Fruit fly (Drosophila melanogaster) whole organism, embryonic: ENCODE data around the gene CG11068.
A peak's percentile ranks its signal among the peaks of the same experiment; 100 is the strongest.

Experiments
- Antp ChIP-seq: fragments of 200-800 bp; sonication (Bioruptor generic); optimal IDR thresholded peaks from 3 replicates; lab custom pipeline; 2016; ENCODE audit warnings: missing biosample characterization, missing genetic modification characterization
- BEAF-32 ChIP-seq: fragments of 200-800 bp; sonication (Bioruptor generic); optimal IDR thresholded peaks from 3 replicates; lab custom pipeline; 2017; ENCODE audit warnings: missing biosample characterization, missing genetic modification characterization, mild to moderate bottlenecking, moderate library complexity, missing genetic modification reagents
- CG10147 ChIP-seq: fragments of 200-800 bp; sonication (Bioruptor generic); optimal IDR thresholded peaks from 2 replicates; lab custom pipeline; 2019; ENCODE audit warnings: missing biosample characterization, mild to moderate bottlenecking, missing genetic modification characterization, moderate library complexity
- CG11398 ChIP-seq: fragments of 200-800 bp; sonication (Bioruptor generic); optimal IDR thresholded peaks from 2 replicates; lab custom pipeline; 2016; ENCODE audit warnings: missing biosample characterization, missing genetic modification characterization
- CG11695 ChIP-seq: fragments of 200-800 bp; sonication (Bioruptor generic); IDR thresholded peaks from 3 replicates; pipeline ENCODE4 v1.3.6; 2022; ENCODE audit warnings: missing biosample characterization, missing genetic modification characterization
- CG12219 ChIP-seq: fragments of 200-800 bp; sonication (Bioruptor generic); optimal IDR thresholded peaks from 3 replicates; lab custom pipeline; 2018; ENCODE audit warnings: missing biosample characterization, mild to moderate bottlenecking, missing genetic modification characterization
- CG17186 ChIP-seq: fragments of 200-800 bp; sonication (Bioruptor generic); optimal IDR thresholded peaks from 3 replicates; lab custom pipeline; 2017; ENCODE audit warnings: missing biosample characterization, missing genetic modification reagents, missing genetic modification characterization
- CG17359 ChIP-seq: fragments of 200-800 bp; sonication (Bioruptor generic); optimal IDR thresholded peaks from 3 replicates; lab custom pipeline; 2018; ENCODE audit warnings: missing biosample characterization, mild to moderate bottlenecking, missing genetic modification characterization, moderate library complexity
- CG1792 ChIP-seq: fragments of 200-800 bp; sonication (Bioruptor generic); optimal IDR thresholded peaks from 2 replicates; lab custom pipeline; 2016; ENCODE audit warnings: missing biosample characterization, missing genetic modification characterization
- CG3726 ChIP-seq: fragments of 200-800 bp; sonication (Bioruptor generic); IDR thresholded peaks from 3 replicates; pipeline ENCODE4, ENCODE4 v1.3.6; 2022; ENCODE audit warnings: missing biosample characterization, missing genetic modification characterization
- CG6175 ChIP-seq: fragments of 200-800 bp; sonication (Bioruptor generic); IDR thresholded peaks from 3 replicates; pipeline ENCODE4 v1.3.6; 2022; ENCODE audit warnings: missing biosample characterization, missing genetic modification characterization
- CG7271 ChIP-seq: fragments of 200-800 bp; sonication (Bioruptor generic); optimal IDR thresholded peaks from 2 replicates; lab custom pipeline; 2018; ENCODE audit warnings: missing biosample characterization, mild to moderate bottlenecking, missing genetic modification characterization, moderate library complexity
- CG7357 ChIP-seq: fragments of 200-800 bp; sonication (Bioruptor generic); IDR thresholded peaks from 3 replicates; pipeline ENCODE4 v1.3.6; 2022; ENCODE audit warnings: missing biosample characterization, missing genetic modification characterization
- Chrac-16 ChIP-seq: fragments of 200-800 bp; sonication (Bioruptor generic); optimal IDR thresholded peaks from 3 replicates; lab custom pipeline; 2016; ENCODE audit warnings: missing biosample characterization, missing genetic modification characterization
- Dfd ChIP-seq, 2 experiments: fragments of >200 bp; optimal IDR thresholded peaks; 2 replicates each; lab custom pipeline; 2017; ENCODE audit warnings: missing biosample characterization in 2 of 2, missing genetic modification characterization in 2 of 2
- Dip2 ChIP-seq: fragments of 200-800 bp; sonication (Bioruptor generic); IDR thresholded peaks from 2 replicates; pipeline ENCODE4 v1.3.6; 2022; ENCODE audit warnings: missing biosample characterization, missing genetic modification characterization
- Dip3 ChIP-seq: fragments of 200-800 bp; sonication (Bioruptor generic); optimal IDR thresholded peaks from 3 replicates; lab custom pipeline; 2016; ENCODE audit warnings: missing biosample characterization, missing genetic modification characterization
- Doc3 ChIP-seq: fragments of 200-800 bp; sonication (Bioruptor generic); IDR thresholded peaks from 3 replicates; pipeline ENCODE4 v1.3.6; 2022; ENCODE audit warnings: missing biosample characterization, missing genetic modification characterization; ENCODE audit not compliant: partially characterized antibody
- Dref ChIP-seq: fragments of 200-800 bp; sonication (Bioruptor generic); IDR thresholded peaks from 2 replicates; pipeline ENCODE4 v1.3.6; 2022; ENCODE audit warnings: missing biosample characterization, missing genetic modification characterization
- Ets97D ChIP-seq: fragments of 200-800 bp; sonication (Bioruptor generic); optimal IDR thresholded peaks from 3 replicates; lab custom pipeline; 2016; ENCODE audit warnings: missing biosample characterization, missing genetic modification characterization
- H2.0 ChIP-seq: fragments of 200-800 bp; sonication (Bioruptor generic); IDR thresholded peaks from 2 replicates; pipeline ENCODE4 v1.3.6; 2022; ENCODE audit warnings: missing biosample characterization, missing genetic modification characterization
- Hr51 ChIP-seq, 2 experiments: fragments of 200-800 bp; sonication (Bioruptor generic); optimal IDR thresholded peaks; 2 replicates in 1 of 2; 3 replicates in 1 of 2; lab custom pipeline; 2016 to 2018; ENCODE audit warnings: missing biosample characterization in 2 of 2, missing genetic modification characterization in 2 of 2, mild to moderate bottlenecking in 1 of 2, moderate library complexity in 1 of 2
- Mes4 ChIP-seq: fragments of 200-800 bp; sonication (Bioruptor generic); optimal IDR thresholded peaks from 2 replicates; lab custom pipeline; 2016; ENCODE audit warnings: missing biosample characterization, missing genetic modification characterization
- Neu2 ChIP-seq: fragments of 200-800 bp; sonication (Bioruptor generic); optimal IDR thresholded peaks from 3 replicates; lab custom pipeline; 2016; ENCODE audit warnings: missing biosample characterization, missing genetic modification characterization, borderline replicate concordance
- Nf-YB ChIP-seq: fragments of 200-800 bp; sonication (Bioruptor generic); optimal IDR thresholded peaks from 3 replicates; lab custom pipeline; 2019; ENCODE audit warnings: missing biosample characterization, mild to moderate bottlenecking, missing genetic modification characterization, moderate library complexity
- NfI ChIP-seq: fragments of 200-800 bp; sonication (Bioruptor generic); optimal IDR thresholded peaks from 3 replicates; lab custom pipeline; 2018; ENCODE audit warnings: missing biosample characterization, mild to moderate bottlenecking, missing genetic modification characterization, moderate library complexity
- Ptx1 ChIP-seq: fragments of 200-800 bp; sonication (Bioruptor generic); IDR thresholded peaks from 2 replicates; pipeline ENCODE4 v1.3.6; 2022; ENCODE audit warnings: missing biosample characterization, missing genetic modification characterization
- Scr ChIP-seq: fragments of 200-800 bp; sonication (Bioruptor generic); IDR thresholded peaks from 2 replicates; pipeline ENCODE4 v1.3.6; 2022; ENCODE audit warnings: missing biosample characterization, missing genetic modification characterization; ENCODE audit not compliant: partially characterized antibody
- abd-A ChIP-seq: fragments of 200-800 bp; sonication (Bioruptor generic); optimal IDR thresholded peaks from 3 replicates; lab custom pipeline; 2019; ENCODE audit warnings: missing biosample characterization, mild to moderate bottlenecking, missing genetic modification characterization, moderate library complexity
- aop ChIP-seq: fragments of 200-800 bp; sonication (Bioruptor generic); IDR thresholded peaks from 2 replicates; pipeline ENCODE4 v1.3.6; 2022; ENCODE audit warnings: missing biosample characterization, missing genetic modification characterization
- ap ChIP-seq: fragments of 200-800 bp; sonication (Bioruptor generic); IDR thresholded peaks from 2 replicates; pipeline ENCODE4 v1.3.6; 2022; ENCODE audit warnings: missing biosample characterization, missing genetic modification characterization
- caup ChIP-seq: fragments of 200-800 bp; sonication (Bioruptor generic); optimal IDR thresholded peaks from 3 replicates; lab custom pipeline; 2017; ENCODE audit warnings: missing biosample characterization, mild to moderate bottlenecking, missing genetic modification characterization, moderate library complexity; ENCODE audit not compliant: severe bottlenecking
- chif ChIP-seq, 2 experiments: fragments of 200-800 bp; sonication (Bioruptor generic); optimal IDR thresholded peaks; 3 replicates each; lab custom pipeline; 2016; ENCODE audit warnings: missing biosample characterization in 2 of 2, missing genetic modification characterization in 2 of 2
- chn ChIP-seq: fragments of 200-800 bp; sonication (Bioruptor generic); optimal IDR thresholded peaks from 2 replicates; lab custom pipeline; 2016; ENCODE audit warnings: missing biosample characterization, missing genetic modification characterization
- crc ChIP-seq: fragments of 200-800 bp; sonication (Bioruptor generic); optimal IDR thresholded peaks from 2 replicates; lab custom pipeline; 2016; ENCODE audit warnings: missing biosample characterization, missing genetic modification characterization
- crp ChIP-seq, 2 experiments: fragments of 200-800 bp; sonication (Bioruptor generic); optimal IDR thresholded peaks; 2 replicates in 1 of 2; 3 replicates in 1 of 2; lab custom pipeline; 2017; ENCODE audit warnings: missing biosample characterization in 2 of 2, missing genetic modification characterization in 2 of 2, mild to moderate bottlenecking in 1 of 2, moderate library complexity in 1 of 2
- org-1 ChIP-seq: fragments of 200-800 bp; sonication (Bioruptor generic); optimal IDR thresholded peaks from 2 replicates; lab custom pipeline; 2017; ENCODE audit warnings: missing biosample characterization, missing genetic modification characterization
- pan ChIP-seq, 4 experiments: fragments of >200 bp in 3 of 4; fragments of 200-800 bp in 1 of 4; sonication (Bioruptor generic) in 1 of 4; optimal IDR thresholded peaks in 3 of 4; IDR thresholded peaks in 1 of 4; 2 replicates each; pipeline versions ENCODE4 v1.3.6 to Lab custom; 2017 to 2022; ENCODE audit warnings: missing biosample characterization in 2 of 4, missing genetic modification characterization in 2 of 4, mixed read lengths in 1 of 4
- pros ChIP-seq: fragments of 200-800 bp; sonication (Bioruptor generic); optimal IDR thresholded peaks from 3 replicates; lab custom pipeline; 2019; ENCODE audit warnings: missing biosample characterization, mild to moderate bottlenecking, missing genetic modification characterization, moderate library complexity
- psq ChIP-seq: fragments of 200-800 bp; sonication (Bioruptor generic); optimal IDR thresholded peaks from 2 replicates; lab custom pipeline; 2017; ENCODE audit warnings: missing biosample characterization, missing genetic modification characterization
- schlank ChIP-seq: fragments of 200-800 bp; sonication (Bioruptor generic); optimal IDR thresholded peaks from 2 replicates; lab custom pipeline; 2018; ENCODE audit warnings: missing biosample characterization, mild to moderate bottlenecking, missing genetic modification characterization
- sqz ChIP-seq: fragments of 200-800 bp; sonication (Bioruptor generic); optimal IDR thresholded peaks from 3 replicates; lab custom pipeline; 2018; ENCODE audit warnings: missing biosample characterization, mild to moderate bottlenecking, missing genetic modification characterization
- ssp ChIP-seq: fragments of 200-800 bp; sonication (Bioruptor generic); IDR thresholded peaks from 2 replicates; pipeline ENCODE4 v1.3.6; 2022; ENCODE audit warnings: missing biosample characterization, missing genetic modification characterization
- tin ChIP-seq: fragments of 200-800 bp; sonication (Bioruptor generic); optimal IDR thresholded peaks from 3 replicates; lab custom pipeline; 2016; ENCODE audit warnings: missing biosample characterization, missing genetic modification characterization
- vnd ChIP-seq: fragments of 200-800 bp; sonication (Bioruptor generic); IDR thresholded peaks from 3 replicates; pipeline ENCODE4 v1.3.6; 2022; ENCODE audit warnings: missing biosample characterization, missing genetic modification characterization; ENCODE audit not compliant: partially characterized antibody
- zfh1 ChIP-seq: fragments of 200-800 bp; sonication (Bioruptor generic); IDR thresholded peaks from 3 replicates; pipeline ENCODE4 v1.3.6; 2022; ENCODE audit warnings: missing biosample characterization, missing genetic modification characterization
- zfh2 ChIP-seq: fragments of 200-800 bp; sonication (Bioruptor generic); optimal IDR thresholded peaks from 2 replicates; lab custom pipeline; 2016; ENCODE audit warnings: missing biosample characterization, missing genetic modification characterization

The CG11068 gene

dm6 chrX:13995977-13996723 is 41.1 kb downstream of the CG11068 start, which contains the start of gene ben (continued):
- 0 out of 2 replicates have a peak, but pooled peaks have one; percentile 51 for TF ChIP-seq ap (GFP tag; lab: Robert Waterston, UW)
- TF ChIP-seq CG10147 (GFP tag; lab: Kevin White, UChicago): peak; percentile 73
- peak; percentile 77 for TF ChIP-seq caup (GFP tag; lab: Kevin White, UChicago)
- TF ChIP-seq ssp (GFP tag; lab: Robert Waterston, UW): peak; percentile 74
- peak; percentile 39 for TF ChIP-seq CG1792
- TF ChIP-seq CG12219 (GFP tag; lab: Kevin White, UChicago): peak; percentile 45
- peak; percentile 86 for TF ChIP-seq Antp (GFP tag; lab: Kevin White, UChicago)
- no peak for TF ChIP-seq aop
- peak; percentile 82 for TF ChIP-seq psq (GFP tag; lab: Kevin White, UChicago)
- TF ChIP-seq BEAF-32: peak; percentile 51
- peak; percentile 87 for TF ChIP-seq Ptx1 (GFP tag; lab: Robert Waterston, UW)
- TF ChIP-seq org-1: peak; percentile 59
- peak; percentile 87 for TF ChIP-seq tin (GFP tag; lab: Kevin White, UChicago)
- TF ChIP-seq CG3726 (GFP tag; lab: Robert Waterston, UW): peak; percentile 64; the same call in 2 of the 3 replicates
- TF ChIP-seq CG11398: peak; percentile 58
- peak; percentile 90 for TF ChIP-seq Chrac-16 (GFP tag; lab: Kevin White, UChicago)
- no peak for TF ChIP-seq Dip2
- TF ChIP-seq Hr51 (GFP tag; optimal IDR thresholded peaks at IDR 0.05; lab: Kevin White, UChicago): peak; percentile 79 to 80
- peak; percentile 54 for TF ChIP-seq crc (GFP tag; lab: Kevin White, UChicago)
- TF ChIP-seq CG17359: peak; percentile 58
- TF ChIP-seq chn (GFP tag; lab: Kevin White, UChicago): peak; percentile 85
- peak; percentile 82 to 91 for TF ChIP-seq chif (GFP tag; optimal IDR thresholded peaks at IDR 0.05; lab: Kevin White, UChicago)
- peak; percentile 77 for TF ChIP-seq Neu2
- peak; percentile 80 for TF ChIP-seq CG7357 (GFP tag; lab: Robert Waterston, UW)
- peak; percentile 51 for TF ChIP-seq schlank (tag; lab: Kevin White, UChicago)
- peak; percentile 68 for TF ChIP-seq Mes4 (GFP tag; lab: Kevin White, UChicago)
- TF ChIP-seq Nf-YB (GFP tag; lab: Kevin White, UChicago): peak; percentile 66
- no peak for TF ChIP-seq CG6175 (GFP tag; lab: Robert Waterston, UW)
- TF ChIP-seq Doc3 (GFP tag; lab: Robert Waterston, UW): no peak
- TF ChIP-seq pan (optimal IDR thresholded peaks at IDR 0.05; lab: Kevin White, UChicago): no peak
- peak in 1 of 2 experiments; percentile 77 for TF ChIP-seq pan (GFP tag; optimal IDR thresholded peaks at IDR 0.05 in 1 of 2, IDR thresholded peaks at IDR 0.05 in 1 of 2)
- TF ChIP-seq Dfd (GFP tag; optimal IDR thresholded peaks at IDR 0.05; lab: Kevin White, UChicago): no peak
- peak; percentile 71 for TF ChIP-seq H2.0 (GFP tag; lab: Robert Waterston, UW)
- TF ChIP-seq Dip3 (GFP tag; lab: Kevin White, UChicago): peak; percentile 78
- TF ChIP-seq crp (GFP tag; optimal IDR thresholded peaks at IDR 0.05; lab: Kevin White, UChicago): peak in 1 of 2 experiments; percentile 59
- 0 out of 2 replicates have a peak, but pooled peaks have one; percentile 17 for TF ChIP-seq Scr (GFP tag; lab: Robert Waterston, UW)
- TF ChIP-seq zfh2 (GFP tag; lab: Kevin White, UChicago): peak; percentile 82
- no peak; the same call in 1 of the 2 replicates for TF ChIP-seq Dref
- TF ChIP-seq CG17186 (GFP tag; lab: Kevin White, UChicago): peak; percentile 72
- TF ChIP-seq CG11695 (GFP tag; lab: Robert Waterston, UW): peak; percentile 75; the same call in 2 of the 3 replicates
- TF ChIP-seq pros: no peak
- TF ChIP-seq abd-A: peak; percentile 34
- TF ChIP-seq sqz (GFP tag; lab: Kevin White, UChicago): peak; percentile 66
- peak; percentile 17 for TF ChIP-seq CG7271 (tag; lab: Kevin White, UChicago)
- peak; percentile 87 for TF ChIP-seq Ets97D (GFP tag; lab: Kevin White, UChicago)
- peak; percentile 78 for TF ChIP-seq NfI (GFP tag; lab: Kevin White, UChicago)
- 0 out of 3 replicates have a peak, but pooled peaks have one; percentile 28 for TF ChIP-seq vnd (GFP tag; lab: Robert Waterston, UW)
- TF ChIP-seq zfh1 (GFP tag; lab: Robert Waterston, UW): peak; percentile 78
